Worm (Caenorhabditis elegans) whole organism, L4/young adult: ENCODE results near the gene egl-47.

Source experiments
- W03F9.2 ChIP-seq: fragments of 150-350 bp; optimal IDR thresholded peaks from 2 replicates; lab custom pipeline; 2014; ENCODE audit warnings: missing biosample characterization, missing genetic modification characterization
- dao-5 ChIP-seq: sonication (generic microtip); optimal IDR thresholded peaks from 2 replicates; lab custom pipeline; 2016; ENCODE audit warnings: missing genotype, missing genetic modification characterization, moderate library complexity, missing compliant biosample characterization
- him-1 ChIP-seq: sonication (generic microtip); optimal IDR thresholded peaks from 2 replicates; lab custom pipeline; 2016; ENCODE audit warnings: missing genotype, missing genetic modification reagents, missing genetic modification characterization, missing compliant biosample characterization

Gene egl-47

DNA sequence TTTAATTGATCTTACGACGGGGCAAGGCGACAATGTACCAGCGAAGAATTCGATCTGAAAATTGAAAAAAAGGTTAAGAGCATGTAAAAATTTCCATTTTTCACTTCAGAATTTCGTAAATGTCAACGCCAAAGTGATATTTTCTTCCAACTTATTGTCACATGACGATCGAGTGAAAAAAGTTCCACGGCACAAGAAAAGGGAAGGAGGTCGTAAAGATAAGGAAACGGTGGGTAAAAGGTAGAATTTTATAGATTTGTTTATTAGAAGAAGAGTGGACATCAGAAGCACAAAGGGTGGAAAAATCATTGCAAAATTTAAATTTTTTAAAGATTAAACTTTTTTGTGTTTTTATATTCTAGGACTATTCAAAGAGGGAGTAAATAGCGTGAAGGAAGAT is 28.6 kb downstream of the egl-47 start:
- TF ChIP-seq W03F9.2 (no peak), dao-5 (tag; lab: Kevin White, UChicago) (no peak), him-1 (no peak)

DNA sequence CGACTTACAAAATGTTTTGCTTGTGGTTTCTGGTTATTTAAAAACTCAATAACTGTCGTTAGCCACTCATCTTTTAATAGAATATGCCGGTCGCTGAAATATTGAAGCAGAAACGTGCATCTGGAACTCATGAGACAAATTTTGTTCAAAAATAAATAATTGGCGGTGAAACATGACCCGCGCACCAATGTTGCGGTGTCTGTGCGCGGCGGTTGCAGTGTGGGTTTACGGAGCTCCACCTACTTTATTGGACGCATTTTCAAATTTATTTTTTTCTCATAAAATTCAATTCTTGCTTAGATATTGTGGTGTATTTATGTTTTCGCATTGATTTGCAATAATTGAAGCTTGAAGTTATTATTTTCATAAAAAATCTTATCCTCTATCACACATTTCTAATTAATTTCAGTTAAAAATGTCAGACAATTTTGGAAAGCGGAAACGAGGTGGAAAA is 31.3 kb downstream of the egl-47 start, which contains the start of the genes rmh-2 and suds-3:
Gene rmh-2 (minus strand): TSS at position 164 of the 454 bp plus-strand sequence.
Gene suds-3 (plus strand): TSS at position 404 of the 454 bp plus-strand sequence.
- TF ChIP-seq dao-5 (tag; lab: Kevin White, UChicago) (no peak), W03F9.2 (no peak), him-1 (no peak)

DNA sequence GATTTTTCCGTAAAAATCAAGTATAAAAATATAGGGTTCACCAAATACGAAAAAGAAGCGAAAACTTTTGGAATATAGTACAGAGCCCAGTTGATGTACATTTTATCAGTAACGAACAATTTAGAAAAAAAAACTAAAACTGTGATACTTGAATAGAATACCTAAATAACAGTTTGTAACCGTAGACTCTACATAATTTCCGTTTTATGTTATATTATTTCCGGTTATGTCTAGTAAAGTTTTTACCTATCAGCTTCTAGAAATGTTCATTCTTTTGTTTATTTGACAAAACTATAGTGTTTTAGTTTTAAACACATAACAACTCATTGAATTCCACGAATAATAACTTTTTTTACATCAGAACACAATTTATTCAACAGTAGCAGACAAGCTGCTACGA is 38.1 kb downstream of the egl-47 start, which contains the start of gene srj-33:
Gene srj-33 (minus strand): TSS at position 101 of the 400 bp plus-strand sequence.
- TF ChIP-seq W03F9.2: no peak
- TF ChIP-seq him-1: no peak
- TF ChIP-seq dao-5 (tag; lab: Kevin White, UChicago): no peak

DNA sequence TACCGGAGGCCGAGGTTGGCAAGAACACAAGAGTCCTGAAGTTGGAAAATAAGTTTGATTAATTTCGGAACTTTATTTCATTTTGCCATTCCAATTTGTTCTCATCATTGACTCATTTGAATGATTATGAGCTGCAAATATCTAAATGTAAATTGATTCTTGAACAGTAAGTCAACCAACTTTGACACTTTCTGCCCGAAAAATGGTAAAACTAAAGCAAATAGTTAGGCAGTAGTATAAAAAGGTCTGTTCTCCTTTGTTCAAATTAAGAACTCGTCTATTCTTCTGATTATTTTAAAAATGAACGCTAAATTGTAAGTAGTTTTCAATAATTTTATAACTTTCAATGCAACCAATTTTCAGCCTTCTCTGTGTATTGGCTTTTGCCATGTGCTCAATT is 43.7 kb downstream of the egl-47 start, which contains the start of gene fipr-12:
Gene fipr-12 (plus strand): TSS at position 301 of the 400 bp plus-strand sequence.
- no peak for TF ChIP-seq W03F9.2
- no peak for TF ChIP-seq dao-5 (tag; lab: Kevin White, UChicago)
- no peak for TF ChIP-seq him-1

DNA sequence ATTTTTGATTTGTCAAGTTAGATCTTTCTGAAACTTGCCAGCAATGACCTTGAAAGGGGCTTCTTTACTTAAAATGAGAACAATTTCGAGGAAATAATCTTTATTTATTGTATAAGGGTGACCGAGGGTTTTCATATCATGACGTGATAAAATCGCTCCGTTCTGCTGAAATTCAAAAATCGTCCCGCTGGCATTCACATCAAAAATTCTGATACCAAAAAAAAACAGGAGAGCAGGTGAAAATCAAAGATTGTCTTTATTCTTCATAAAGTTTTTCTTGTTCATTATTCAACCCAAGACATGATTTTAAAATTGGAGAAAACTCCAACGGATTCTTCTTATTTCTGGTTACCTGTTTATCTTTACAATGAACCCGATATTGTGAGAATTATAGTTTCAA is 44.7 kb downstream of the egl-47 start, which contains the start of gene sre-28:
Gene sre-28 (plus strand): TSS at position 301 of the 400 bp plus-strand sequence.
- no peak for TF ChIP-seq W03F9.2
- no peak for TF ChIP-seq dao-5 (tag; lab: Kevin White, UChicago)
- no peak for TF ChIP-seq him-1

DNA sequence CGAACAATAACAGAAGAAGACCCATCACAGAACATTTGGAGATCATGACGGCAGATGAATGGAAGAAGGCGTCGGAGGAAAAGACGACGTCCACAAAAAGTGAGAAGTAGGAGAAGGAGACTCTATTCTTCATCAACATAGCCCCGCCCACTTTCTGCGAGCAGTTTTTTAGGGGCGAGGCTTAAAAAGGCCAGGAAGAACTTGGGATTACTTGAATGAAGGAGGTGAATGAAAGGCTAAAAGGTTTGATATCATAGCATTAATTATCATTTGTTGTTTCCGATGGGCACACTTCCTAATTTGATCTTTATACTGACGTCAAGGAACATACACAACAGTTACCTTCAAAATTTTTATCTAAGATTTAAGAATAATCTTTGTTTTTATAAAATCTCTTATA is 49.5 kb downstream of the egl-47 start, which contains the start of gene nlp-58:
Gene nlp-58 (minus strand): TSS at position 101 of the 400 bp plus-strand sequence.
- TF ChIP-seq W03F9.2: no peak
- no peak for TF ChIP-seq dao-5 (tag; lab: Kevin White, UChicago)
- TF ChIP-seq him-1: no peak

DNA sequence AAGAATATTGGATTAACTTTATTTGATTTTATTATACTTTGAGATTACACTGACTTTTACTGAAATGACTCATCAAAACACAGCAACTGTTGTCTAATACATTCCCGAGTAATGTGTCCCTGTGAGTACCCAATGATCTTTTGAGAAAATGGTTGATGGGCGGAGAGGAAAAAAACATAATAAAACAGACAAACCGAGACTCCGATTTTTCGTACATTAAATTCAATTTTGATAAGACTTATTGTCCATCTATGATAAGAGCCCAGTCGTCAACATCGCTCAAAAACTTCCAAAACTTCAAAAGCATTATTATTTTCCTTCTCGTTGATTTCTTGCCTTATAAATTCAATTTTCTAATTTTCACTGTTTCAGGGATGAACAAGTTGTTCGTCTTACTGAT is 51.5 kb downstream of the egl-47 start, which contains the start of gene ttr-46:
Gene ttr-46 (plus strand): TSS at position 373 of the 400 bp plus-strand sequence.
- TF ChIP-seq W03F9.2 (no peak), him-1 (no peak), dao-5 (tag; lab: Kevin White, UChicago) (no peak)

DNA sequence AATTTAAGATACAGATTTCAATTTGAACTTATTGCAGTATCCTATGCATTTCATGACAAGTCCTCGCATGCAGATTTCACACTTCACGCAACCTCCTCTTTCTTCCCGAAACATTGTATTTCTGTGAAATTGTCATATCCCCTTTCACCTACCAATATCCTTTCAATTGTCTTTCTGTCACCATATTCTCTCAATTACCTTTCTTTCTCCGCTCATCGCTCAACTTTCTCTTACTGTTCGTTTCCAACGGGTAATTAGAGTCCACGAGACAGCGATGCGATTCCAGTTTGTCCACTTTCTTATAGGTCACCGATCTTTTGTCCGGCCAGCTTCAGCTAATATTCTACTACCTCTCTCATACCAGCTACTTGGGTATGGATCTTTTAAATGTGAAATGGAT is 53.0 kb downstream of the egl-47 start, which contains the start of gene mam-5:
Gene mam-5 (plus strand): TSS at position 304 of the 400 bp plus-strand sequence.
- TF ChIP-seq dao-5 (tag; lab: Kevin White, UChicago) (no peak), him-1 (no peak), W03F9.2 (no peak)
